Fruit fly (Drosophila melanogaster) whole organism: ENCODE measurements around the gene CG4022.

Experiments
- Dll ChIP-seq: fragments of >200 bp; optimal IDR thresholded peaks from 2 replicates; lab custom pipeline; 2017
- EcR ChIP-seq, 2 experiments: fragments of >200 bp; optimal IDR thresholded peaks; 2 replicates each; lab custom pipeline; 2017; ENCODE audit warnings: missing biosample characterization in 2 of 2, missing genetic modification characterization in 2 of 2, missing genetic modification reagents in 2 of 2
- psq ChIP-seq: fragments of >200 bp; optimal IDR thresholded peaks from 2 replicates; lab custom pipeline; 2017
- usp ChIP-seq: fragments of >200 bp; optimal IDR thresholded peaks from 2 replicates; lab custom pipeline; 2017; ENCODE audit warnings: missing biosample characterization, missing genetic modification characterization, mixed read lengths

dm6 chr3L:9357830-9358712, 52.6 kb downstream of the CG4022 start:
- no peak for TF ChIP-seq EcR (GFP tag; optimal IDR thresholded peaks at IDR 0.05; lab: Kevin White, UChicago)
- TF ChIP-seq psq = no peak
- no peak for TF ChIP-seq Dll (lab: Kevin White, UChicago)
- TF ChIP-seq usp (GFP tag; lab: Kevin White, UChicago) = no peak
